Worm (Caenorhabditis elegans) whole organism, L4 larva: ENCODE measurements around the gene Y55B1BR.8.

Experiments used
- F49E8.2 ChIP-seq: sonication (generic microtip); optimal IDR thresholded peaks from 2 replicates; lab custom pipeline; 2016; ENCODE audit warnings: missing compliant biosample characterization, mild to moderate bottlenecking, missing genetic modification characterization, borderline replicate concordance
- R02D3.7 ChIP-seq: fragments of 150-350 bp; sonication (generic microtip); optimal IDR thresholded peaks from 3 replicates; lab custom pipeline; 2014; ENCODE audit warnings: missing biosample characterization, missing genetic modification characterization
- T26A8.4 ChIP-seq: fragments of 200-800 bp; sonication (Bioruptor generic); IDR thresholded peaks from 2 replicates; pipeline ENCODE4 v1.3.6; 2022; ENCODE audit warnings: missing genetic modification characterization, missing compliant biosample characterization
- Y75B8A.6 ChIP-seq: fragments of 200-800 bp; sonication (Bioruptor generic); IDR thresholded peaks from 2 replicates; pipeline ENCODE4 v1.3.6; 2022; ENCODE audit warnings: missing genetic modification reagents, missing genetic modification characterization, missing compliant biosample characterization
- ZK337.2 ChIP-seq: fragments of 200-800 bp; sonication (Bioruptor generic); IDR thresholded peaks from 2 replicates; pipeline ENCODE4 v1.3.6; 2022; ENCODE audit warnings: missing genetic modification reagents, missing genetic modification characterization, missing compliant biosample characterization
- aha-1 ChIP-seq: fragments of 150-350 bp; peaks from one replicate; lab custom pipeline; 2014; ENCODE audit warnings: missing biosample characterization, missing genetic modification characterization
- aly-2 ChIP-seq: sonication (generic microtip); optimal IDR thresholded peaks from 2 replicates; lab custom pipeline; 2018; ENCODE audit warnings: missing biosample characterization, missing genetic modification characterization
- attf-4 ChIP-seq: sonication (generic microtip); optimal IDR thresholded peaks from 3 replicates; lab custom pipeline; 2017; ENCODE audit warnings: missing biosample characterization, missing genetic modification characterization
- ceh-20 ChIP-seq: fragments of 200-800 bp; sonication (Bioruptor generic); IDR thresholded peaks from 2 replicates; pipeline ENCODE4 v1.3.6; 2022; ENCODE audit warnings: missing genetic modification reagents, missing genetic modification characterization, missing compliant biosample characterization
- ceh-28 ChIP-seq: fragments of 150-350 bp; optimal IDR thresholded peaks from 2 replicates; lab custom pipeline; 2014; ENCODE audit warnings: missing biosample characterization, missing genetic modification reagents, missing genetic modification characterization
- ceh-32 ChIP-seq: sonication (generic microtip); optimal IDR thresholded peaks from 2 replicates; lab custom pipeline; 2016; ENCODE audit warnings: mild to moderate bottlenecking, missing genetic modification characterization, missing compliant biosample characterization; ENCODE audit not compliant: poor library complexity
- ceh-44 ChIP-seq: fragments of 200-800 bp; sonication (Bioruptor generic); IDR thresholded peaks from 2 replicates; pipeline ENCODE4 v1.3.6; 2022; ENCODE audit warnings: missing genetic modification reagents, missing genetic modification characterization, missing compliant biosample characterization
- ceh-62 ChIP-seq: sonication (generic microtip); optimal IDR thresholded peaks from 2 replicates; lab custom pipeline; 2017; ENCODE audit warnings: missing biosample characterization, missing genetic modification characterization
- ces-1 ChIP-seq: fragments of 150-350 bp; sonication (generic microtip); optimal IDR thresholded peaks from 4 replicates; lab custom pipeline; 2014; ENCODE audit warnings: missing biosample characterization, missing genetic modification reagents, missing genetic modification characterization
- cey-2 ChIP-seq: sonication (generic microtip); optimal IDR thresholded peaks from 3 replicates; lab custom pipeline; 2017; ENCODE audit warnings: missing genetic modification characterization, mild to moderate bottlenecking, missing compliant biosample characterization, antibody characterized with exemption, borderline replicate concordance; ENCODE audit not compliant: insufficient read depth
- daf-16 ChIP-seq, 3 experiments: sonication (generic microtip); optimal IDR thresholded peaks; 2 replicates each; lab custom pipeline; 2016 to 2017; ENCODE audit warnings: missing genetic modification characterization in 3 of 3, missing genetic modification reagents in 3 of 3, mild to moderate bottlenecking in 2 of 3, missing compliant biosample characterization in 2 of 3, missing biosample characterization in 1 of 3, moderate library complexity in 1 of 3
- dmd-6 ChIP-seq: fragments of 200-800 bp; sonication (Bioruptor generic); IDR thresholded peaks from 2 replicates; pipeline ENCODE4 v1.3.6; 2022; ENCODE audit warnings: missing genetic modification reagents, missing genetic modification characterization, missing compliant biosample characterization
- dmd-9 ChIP-seq: fragments of 200-800 bp; sonication (Bioruptor generic); IDR thresholded peaks from 2 replicates; pipeline ENCODE4 v1.3.6; 2022; ENCODE audit warnings: missing genetic modification reagents, missing genetic modification characterization, missing compliant biosample characterization
- dve-1 ChIP-seq: sonication (generic microtip); optimal IDR thresholded peaks from 2 replicates; lab custom pipeline; 2017; ENCODE audit warnings: antibody characterized with exemption, mild to moderate bottlenecking, missing genetic modification characterization, missing compliant biosample characterization; ENCODE audit not compliant: insufficient read depth
- egl-27 ChIP-seq: sonication (generic microtip); optimal IDR thresholded peaks from 3 replicates; lab custom pipeline; 2017; ENCODE audit warnings: missing biosample characterization, missing genetic modification reagents, missing genetic modification characterization
- egl-43 ChIP-seq: fragments of 200-800 bp; sonication (Bioruptor generic); IDR thresholded peaks from 2 replicates; pipeline ENCODE4 v1.3.6; 2022; ENCODE audit warnings: missing genetic modification reagents, missing genetic modification characterization, missing compliant biosample characterization
- fos-1 ChIP-seq: fragments of 150-350 bp; optimal IDR thresholded peaks from 2 replicates; lab custom pipeline; 2014; ENCODE audit warnings: missing biosample characterization, missing genetic modification characterization
- hlh-30 ChIP-seq: sonication (generic microtip); optimal IDR thresholded peaks from 2 replicates; lab custom pipeline; 2017; ENCODE audit warnings: antibody characterized with exemption, mild to moderate bottlenecking, missing genetic modification characterization, missing compliant biosample characterization; ENCODE audit not compliant: insufficient read depth
- hmg-1.1 ChIP-seq: fragments of 200-800 bp; sonication (Bioruptor generic); IDR thresholded peaks from 2 replicates; pipeline ENCODE4 v1.3.6; 2022; ENCODE audit warnings: missing genetic modification reagents, missing genetic modification characterization, missing compliant biosample characterization
- jun-1 ChIP-seq: fragments of 150-350 bp; optimal IDR thresholded peaks from 2 replicates; lab custom pipeline; 2014; ENCODE audit warnings: missing biosample characterization, missing genetic modification reagents, missing genetic modification characterization
- lin-13 ChIP-seq: fragments of 150-350 bp; optimal IDR thresholded peaks from 2 replicates; lab custom pipeline; 2014; ENCODE audit warnings: missing biosample characterization, missing genetic modification reagents, missing genetic modification characterization
- lir-3 ChIP-seq: sonication (generic microtip); optimal IDR thresholded peaks from 2 replicates; lab custom pipeline; 2016; ENCODE audit warnings: mild to moderate bottlenecking, missing genetic modification characterization, missing compliant biosample characterization
- lsy-2 ChIP-seq, 2 experiments: fragments of 150-350 bp in 1 of 2; sonication (generic microtip) in 1 of 2; optimal IDR thresholded peaks; 2 replicates each; lab custom pipeline; 2014 to 2017; ENCODE audit warnings: missing biosample characterization in 2 of 2, missing genetic modification characterization in 2 of 2
- mdt-29 ChIP-seq: fragments of 200-800 bp; sonication (Bioruptor generic); IDR thresholded peaks from 2 replicates; pipeline ENCODE4 v1.3.6; 2022; ENCODE audit warnings: missing genetic modification reagents, missing genetic modification characterization, missing compliant biosample characterization
- mxl-2 ChIP-seq: fragments of 200-800 bp; sonication (Bioruptor generic); conservative IDR thresholded peaks from 2 replicates; pipeline ENCODE4 v1.3.6; 2022; ENCODE audit warnings: missing genetic modification reagents, missing genetic modification characterization, missing compliant biosample characterization
- mxl-3 ChIP-seq: fragments of 200-800 bp; sonication (Bioruptor generic); optimal IDR thresholded peaks from 2 replicates; lab custom pipeline; 2018; ENCODE audit warnings: mild to moderate bottlenecking, missing genetic modification characterization, missing compliant biosample characterization
- nhr-10 ChIP-seq: fragments of 150-350 bp; optimal IDR thresholded peaks from 2 replicates; lab custom pipeline; 2014; ENCODE audit warnings: missing biosample characterization, missing genetic modification characterization
- nhr-102 ChIP-seq: sonication (generic microtip); optimal IDR thresholded peaks from 2 replicates; lab custom pipeline; 2016; ENCODE audit warnings: mild to moderate bottlenecking, missing genetic modification characterization, moderate library complexity, missing compliant biosample characterization
- nhr-25 ChIP-seq: sonication (generic microtip); optimal IDR thresholded peaks from 2 replicates; lab custom pipeline; 2017; ENCODE audit warnings: missing genetic modification characterization, mild to moderate bottlenecking, missing compliant biosample characterization, antibody characterized with exemption, moderate library complexity, borderline replicate concordance; ENCODE audit not compliant: insufficient read depth
- nhr-41 ChIP-seq: fragments of 200-800 bp; sonication (Bioruptor generic); IDR thresholded peaks from 2 replicates; pipeline ENCODE4 v1.3.6; 2022; ENCODE audit warnings: missing genetic modification reagents, missing genetic modification characterization, missing compliant biosample characterization
- nhr-6 ChIP-seq: fragments of 150-350 bp; optimal IDR thresholded peaks from 2 replicates; lab custom pipeline; 2014; ENCODE audit warnings: missing biosample characterization, missing genetic modification characterization
- nhr-77 ChIP-seq: fragments of 150-350 bp; optimal IDR thresholded peaks from 2 replicates; lab custom pipeline; 2014; ENCODE audit warnings: missing biosample characterization, missing genetic modification characterization
- pha-4 ChIP-seq, 2 experiments: fragments of 150-350 bp in 1 of 2; fragments of 200-800 bp in 1 of 2; sonication (Bioruptor generic) in 1 of 2; IDR thresholded peaks in 1 of 2; optimal IDR thresholded peaks in 1 of 2; 2 replicates each; pipeline versions ENCODE4 v1.3.6 to Lab custom; 2014 to 2022; ENCODE audit warnings: missing genetic modification characterization in 2 of 2, missing genetic modification reagents in 2 of 2, missing biosample characterization in 1 of 2, missing compliant biosample characterization in 1 of 2
- pqm-1 ChIP-seq: sonication (generic microtip); optimal IDR thresholded peaks from 2 replicates; lab custom pipeline; 2017; ENCODE audit warnings: missing biosample characterization, missing genetic modification characterization
- rbr-2 ChIP-seq: sonication (generic microtip); optimal IDR thresholded peaks from 2 replicates; lab custom pipeline; 2016; ENCODE audit warnings: missing genotype, missing genetic modification characterization, missing compliant biosample characterization
- sdz-12 ChIP-seq: fragments of 200-800 bp; sonication (Bioruptor generic); optimal IDR thresholded peaks from 2 replicates; lab custom pipeline; 2018; ENCODE audit warnings: mild to moderate bottlenecking, missing genetic modification characterization, missing compliant biosample characterization
- set-16 ChIP-seq: fragments of 200-800 bp; sonication (Bioruptor generic); IDR thresholded peaks from 2 replicates; pipeline ENCODE4 v1.3.6; 2022; ENCODE audit warnings: missing genetic modification reagents, missing genetic modification characterization, missing compliant biosample characterization
- spr-1 ChIP-seq: sonication (generic microtip); optimal IDR thresholded peaks from 2 replicates; lab custom pipeline; 2016; ENCODE audit warnings: mild to moderate bottlenecking, missing genetic modification characterization, missing compliant biosample characterization
- tag-97 ChIP-seq: fragments of 200-800 bp; sonication (Bioruptor generic); IDR thresholded peaks from 2 replicates; pipeline ENCODE4 v1.3.6; 2022; ENCODE audit warnings: missing genetic modification characterization, missing compliant biosample characterization
- tra-1 ChIP-seq: fragments of 200-800 bp; sonication (Bioruptor generic); IDR thresholded peaks from 2 replicates; pipeline ENCODE4 v1.3.6; 2022; ENCODE audit warnings: missing genetic modification reagents, missing genetic modification characterization, missing compliant biosample characterization
- unc-130 ChIP-seq: sonication (generic microtip); optimal IDR thresholded peaks from 2 replicates; lab custom pipeline; 2016; ENCODE audit warnings: missing genetic modification reagents, missing genetic modification characterization, missing compliant biosample characterization
- unc-39 ChIP-seq: sonication (generic microtip); optimal IDR thresholded peaks from 2 replicates; lab custom pipeline; 2017; ENCODE audit warnings: missing biosample characterization, missing genetic modification characterization
- vab-7 ChIP-seq: fragments of 200-800 bp; sonication (Bioruptor generic); IDR thresholded peaks from 2 replicates; pipeline ENCODE4 v1.3.6; 2022; ENCODE audit warnings: missing genetic modification reagents, missing genetic modification characterization, missing compliant biosample characterization
- zag-1 ChIP-seq: fragments of 150-350 bp; optimal IDR thresholded peaks from 2 replicates; lab custom pipeline; 2014; ENCODE audit warnings: missing biosample characterization, missing genetic modification characterization
- ztf-7 ChIP-seq: fragments of 150-350 bp; optimal IDR thresholded peaks from 2 replicates; lab custom pipeline; 2014; ENCODE audit warnings: missing biosample characterization, missing genetic modification characterization

The Y55B1BR.8 gene

DNA sequence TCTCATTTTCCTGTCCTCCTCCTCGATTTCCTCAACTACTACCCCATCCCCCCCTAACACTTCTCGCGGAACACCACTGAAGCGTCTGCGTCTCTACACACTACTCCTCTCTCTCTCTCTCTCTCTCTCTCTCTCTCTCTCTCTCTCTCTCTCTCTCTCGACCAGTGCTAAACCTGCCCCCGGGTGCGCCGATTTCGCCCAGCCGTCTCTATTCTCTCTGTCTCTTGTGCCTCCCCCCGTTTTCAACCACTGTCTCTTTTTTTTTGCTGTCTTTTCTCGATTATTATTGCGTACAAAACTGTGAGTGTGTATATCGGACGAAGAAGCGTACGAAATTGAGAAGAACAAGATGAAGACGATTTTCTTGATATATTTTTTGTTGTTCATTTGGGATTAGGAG is 11.2 kb upstream of the Y55B1BR.8 start (continued):
- TF ChIP-seq hlh-30 (tag; lab: Kevin White, UChicago) (peak; percentile 65), ztf-7 (tag; lab: Kevin White, UChicago) (no peak), aha-1 (tag; lab: Kevin White, UChicago) (peak; percentile 82), F49E8.2 (tag; lab: Kevin White, UChicago) (no peak), daf-16 (GFP tag; optimal IDR thresholded peaks at IDR 0.05; lab: Kevin White, UChicago) (no peak), daf-16 (tag; optimal IDR thresholded peaks at IDR 0.05; lab: Kevin White, UChicago) (peak; percentile 49), zag-1 (tag; lab: Kevin White, UChicago) (no peak), ceh-62 (no peak), rbr-2 (tag; lab: Kevin White, UChicago) (peak; percentile 60), nhr-102 (peak; percentile 25), unc-39 (tag; lab: Kevin White, UChicago) (no peak), T26A8.4 (peak; percentile 71; the same call in 1 of the 2 replicates), lir-3 (tag; lab: Kevin White, UChicago) (no peak), sdz-12 (GFP tag; lab: Kevin White, UChicago) (no peak), ces-1 (GFP tag; lab: Kevin White, UChicago) (no peak), lsy-2 (tag; optimal IDR thresholded peaks at IDR 0.05; lab: Kevin White, UChicago) (peak; percentile 4 to 60), aly-2 (tag; lab: Kevin White, UChicago) (no peak), set-16 (GFP tag; lab: Robert Waterston, UW) (peak; percentile 92), egl-27 (no peak), pqm-1 (no peak), nhr-77 (tag; lab: Kevin White, UChicago) (peak; percentile 24), dmd-6 (GFP tag; lab: Robert Waterston, UW) (peak; percentile 52; the same call in 1 of the 2 replicates), mdt-29 (GFP tag; lab: Robert Waterston, UW) (no peak), ceh-28 (tag; lab: Kevin White, UChicago) (no peak), fos-1 (tag; lab: Kevin White, UChicago) (no peak), mxl-3 (GFP tag; lab: Kevin White, UChicago) (peak; percentile 80), pha-4 (GFP tag; IDR thresholded peaks at IDR 0.05; lab: Robert Waterston, UW) (peak; percentile 78; the same call in 1 of the 2 replicates), pha-4 (tag; optimal IDR thresholded peaks at IDR 0.05; lab: Kevin White, UChicago) (no peak), tra-1 (no peak), dve-1 (tag; lab: Kevin White, UChicago) (peak; percentile 75), tag-97 (GFP tag; lab: Robert Waterston, UW) (no peak), ceh-32 (tag; lab: Kevin White, UChicago) (no peak), cey-2 (no peak), Y75B8A.6 (GFP tag; lab: Robert Waterston, UW) (no peak), lin-13 (GFP tag; lab: Kevin White, UChicago) (no peak), nhr-25 (peak; percentile 75), R02D3.7 (no peak), hmg-1.1 (GFP tag; lab: Robert Waterston, UW) (peak; percentile 89), nhr-41 (GFP tag; lab: Robert Waterston, UW) (peak; percentile 51; the same call in 1 of the 2 replicates), unc-130 (no peak), nhr-6 (tag; lab: Kevin White, UChicago) (peak; percentile 48), vab-7 (GFP tag; lab: Robert Waterston, UW) (no peak), ZK337.2 (GFP tag; lab: Robert Waterston, UW) (no peak), spr-1 (tag; lab: Kevin White, UChicago) (peak; percentile 60), ceh-44 (GFP tag; lab: Robert Waterston, UW) (no peak), dmd-9 (GFP tag; lab: Robert Waterston, UW) (no peak), nhr-10 (tag; lab: Kevin White, UChicago) (peak; percentile 41), ceh-20 (GFP tag; lab: Robert Waterston, UW) (peak; percentile 44; the same call in 1 of the 2 replicates), mxl-2 (GFP tag; lab: Robert Waterston, UW) (no peak), jun-1 (tag; lab: Kevin White, UChicago) (no peak), attf-4 (tag; lab: Kevin White, UChicago) (no peak), egl-43 (GFP tag; lab: Robert Waterston, UW) (peak; percentile 69; the same call in 1 of the 2 replicates)
